Worm (Caenorhabditis elegans) whole organism, L2 larva: ENCODE data around the gene K02H11.9.

Experiments
- ama-1 ChIP-seq: fragments of 150-350 bp; optimal IDR thresholded peaks from 2 replicates; lab custom pipeline; 2018; ENCODE audit warnings: inconsistent platforms
- egl-27 ChIP-seq: sonication (generic microtip); optimal IDR thresholded peaks from 3 replicates; lab custom pipeline; 2017; ENCODE audit warnings: missing biosample characterization, missing genetic modification reagents, missing genetic modification characterization
- lin-39 ChIP-seq: fragments of 150-350 bp; optimal IDR thresholded peaks from 2 replicates; lab custom pipeline; 2014; ENCODE audit warnings: missing biosample characterization, missing genetic modification reagents, missing genetic modification characterization
- mdl-1 ChIP-seq, 2 experiments: fragments of 150-350 bp in 1 of 2; sonication (generic microtip) in 1 of 2; optimal IDR thresholded peaks; 2 replicates each; lab custom pipeline; 2017; ENCODE audit warnings: missing biosample characterization in 2 of 2, missing genetic modification characterization in 2 of 2
- nhr-6 ChIP-seq: fragments of 150-350 bp; optimal IDR thresholded peaks from 2 replicates; lab custom pipeline; 2014; ENCODE audit warnings: missing biosample characterization, missing genetic modification characterization
- snpc-4 ChIP-seq: fragments of 150-350 bp; optimal IDR thresholded peaks from 2 replicates; lab custom pipeline; 2014; ENCODE audit warnings: missing biosample characterization, missing genetic modification characterization
- zag-1 ChIP-seq: fragments of 150-350 bp; optimal IDR thresholded peaks from 2 replicates; lab custom pipeline; 2014; ENCODE audit warnings: missing biosample characterization, missing genetic modification characterization

DNA sequence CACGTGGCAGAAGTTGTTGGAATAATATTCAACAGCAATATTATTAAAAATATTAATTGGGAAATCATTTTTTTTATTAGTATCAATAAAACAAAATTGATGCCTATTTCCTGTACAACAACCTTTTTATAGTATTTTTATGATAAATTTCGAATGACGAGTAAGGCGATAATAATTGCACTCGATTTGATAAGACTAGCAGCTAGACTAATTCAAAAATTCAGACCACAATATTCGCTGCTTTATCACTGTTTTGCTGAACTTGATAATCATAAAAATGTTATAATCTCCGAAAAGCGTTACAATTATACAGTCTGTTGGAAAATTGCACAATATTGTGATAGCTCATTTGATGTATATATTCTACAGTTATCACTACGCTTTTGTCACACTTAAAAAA lies 8.8 kb upstream of the K02H11.9 start, which contains the start of gene oac-32:
- TF ChIP-seq nhr-6: no peak
- TF ChIP-seq zag-1 (tag; lab: Kevin White, UChicago): no peak
- TF ChIP-seq snpc-4: no peak
- TF ChIP-seq ama-1 (lab: Kevin White, UChicago): no peak
- TF ChIP-seq egl-27 (tag; lab: Kevin White, UChicago): no peak
- no peak for TF ChIP-seq lin-39 (tag; lab: Kevin White, UChicago)
- no peak for TF ChIP-seq mdl-1 (tag; optimal IDR thresholded peaks at IDR 0.05; lab: Kevin White, UChicago)
